ENCODE assay signal across 5 fruit fly cellular contexts in the genomic region with DNA sequence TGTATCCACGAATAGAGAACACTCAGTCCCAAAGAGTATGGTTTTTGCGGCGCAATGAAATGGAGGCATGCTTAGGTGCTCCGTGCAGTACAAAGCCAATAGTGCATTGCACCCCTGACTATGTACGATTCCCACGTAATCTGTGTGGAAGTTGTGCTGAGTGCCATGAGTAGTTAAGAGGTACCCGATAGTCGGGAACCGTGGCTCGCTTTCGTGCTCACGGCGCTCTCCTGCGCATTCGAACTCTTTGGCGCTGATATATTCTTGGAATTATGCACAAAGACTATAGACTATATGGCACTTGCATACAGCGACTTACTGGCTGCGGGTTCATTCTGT.
TF ChIP-seq lines count a peak whose summit lies in the region.

No protein-coding gene starts in this region.

TF ChIP-seq in whole organism, adult, 20 proteins besides CTCF, POLR2A, EP300 and RAD21 (continued from another document):
- TF ChIP-seq cnc (optimal IDR thresholded peaks at IDR 0.05; lab: Kevin White, UChicago): no peak
- TF ChIP-seq cic (GFP tag; optimal IDR thresholded peaks at IDR 0.05; lab: Kevin White, UChicago): peak; percentile 19
- TF ChIP-seq CG33017 (tag; optimal IDR thresholded peaks at IDR 0.05; lab: Kevin White, UChicago): no peak

TF ChIP-seq in whole organism, embryonic, 481 proteins besides CTCF, POLR2A, EP300 and RAD21 (continued from another document and continues in another):
- TF ChIP-seq Sry-δ (GFP tag; optimal IDR thresholded peaks at IDR 0.05; lab: Kevin White, UChicago): no peak
- TF ChIP-seq Sox102F (GFP tag; optimal IDR thresholded peaks at IDR 0.05; lab: Kevin White, UChicago): peak; percentile 31
- no peak for TF ChIP-seq CG17186 (GFP tag; optimal IDR thresholded peaks at IDR 0.05; lab: Kevin White, UChicago)
- no peak for TF ChIP-seq Nf-YC (tag; optimal IDR thresholded peaks at IDR 0.05; lab: Kevin White, UChicago)
- TF ChIP-seq CG12659 (GFP tag; optimal IDR thresholded peaks at IDR 0.05; lab: Kevin White, UChicago): no peak
- no peak for TF ChIP-seq chm (GFP tag; IDR thresholded peaks at IDR 0.05; lab: Robert Waterston, UW)
- TF ChIP-seq MESR4 (GFP tag; optimal IDR thresholded peaks at IDR 0.05; lab: Kevin White, UChicago): no peak
- no peak for TF ChIP-seq NC2α (GFP tag; optimal IDR thresholded peaks at IDR 0.05; lab: Kevin White, UChicago)
- TF ChIP-seq CG10431 (GFP tag; optimal IDR thresholded peaks at IDR 0.05; lab: Kevin White, UChicago): no peak
- no peak for TF ChIP-seq ac (GFP tag; optimal IDR thresholded peaks at IDR 0.05; lab: Kevin White, UChicago)
- no peak for TF ChIP-seq tna (GFP tag; IDR thresholded peaks at IDR 0.05; lab: Robert Waterston, UW; ENCODE audit: partially characterized antibody)
- TF ChIP-seq CG4404 (GFP tag; IDR thresholded peaks at IDR 0.05; lab: Robert Waterston, UW): no peak
- TF ChIP-seq Optix (GFP tag; IDR thresholded peaks at IDR 0.05; lab: Robert Waterston, UW): 0 out of 3 replicates have a peak, but pooled peaks have one; percentile 39
- 0 out of 3 replicates have a peak, but pooled peaks have one; percentile 22 for TF ChIP-seq Dbx (GFP tag; IDR thresholded peaks at IDR 0.05; lab: Robert Waterston, UW)
- no peak for TF ChIP-seq hb (GFP tag; IDR thresholded peaks at IDR 0.05; lab: Robert Waterston, UW; ENCODE audit: partially characterized antibody)
- TF ChIP-seq dimm (GFP tag; IDR thresholded peaks at IDR 0.05; lab: Robert Waterston, UW): no peak
- no peak for TF ChIP-seq Eip74EF (GFP tag; optimal IDR thresholded peaks at IDR 0.05; lab: Kevin White, UChicago)
- peak; percentile 22 for TF ChIP-seq CG2678 (tag; optimal IDR thresholded peaks at IDR 0.05; lab: Kevin White, UChicago)
- TF ChIP-seq CG1024 (GFP tag; IDR thresholded peaks at IDR 0.05; lab: Robert Waterston, UW): no peak
- TF ChIP-seq CG5245 (GFP tag; optimal IDR thresholded peaks at IDR 0.05; lab: Kevin White, UChicago): no peak
- no peak for TF ChIP-seq pum (GFP tag; optimal IDR thresholded peaks at IDR 0.05; lab: Kevin White, UChicago)
- no peak for TF ChIP-seq C15 (GFP tag; IDR thresholded peaks at IDR 0.05; lab: Robert Waterston, UW)
- no peak for TF ChIP-seq Hr51 (GFP tag; optimal IDR thresholded peaks at IDR 0.05; lab: Kevin White, UChicago)
- no peak for TF ChIP-seq ab (GFP tag; optimal IDR thresholded peaks at IDR 0.05; lab: Kevin White, UChicago)
- no peak for TF ChIP-seq pros (GFP tag; optimal IDR thresholded peaks at IDR 0.05; lab: Kevin White, UChicago)
- no peak for TF ChIP-seq CG6765 (GFP tag; optimal IDR thresholded peaks at IDR 0.05; lab: Kevin White, UChicago)
- TF ChIP-seq GATAe (GFP tag; conservative IDR thresholded peaks at IDR 0.05; lab: Robert Waterston, UW): no peak
- TF ChIP-seq CG30403 (GFP tag; optimal IDR thresholded peaks at IDR 0.05; lab: Kevin White, UChicago): no peak
- no peak for TF ChIP-seq mld (GFP tag; IDR thresholded peaks at IDR 0.05; lab: Robert Waterston, UW; ENCODE audit: partially characterized antibody)
- TF ChIP-seq BtbVII (GFP tag; optimal IDR thresholded peaks at IDR 0.05; lab: Kevin White, UChicago): no peak

TF ChIP-seq in whole organism, prepupa, 60 proteins besides CTCF, POLR2A, EP300 and RAD21 (continued from another document and continues in another):
- TF ChIP-seq Eip75B (GFP tag; optimal IDR thresholded peaks at IDR 0.05; lab: Kevin White, UChicago): peak; percentile 76
- TF ChIP-seq CG16779 (tag; optimal IDR thresholded peaks at IDR 0.05; lab: Kevin White, UChicago): peak; percentile 48
- TF ChIP-seq CG10631 (GFP tag; optimal IDR thresholded peaks at IDR 0.05; lab: Kevin White, UChicago): peak; percentile 60
- TF ChIP-seq CG11294 (GFP tag; IDR thresholded peaks at IDR 0.05; lab: Robert Waterston, UW): peak; percentile 49; the same call in 1 of the 2 replicates
- TF ChIP-seq Sox15 (GFP tag; optimal IDR thresholded peaks at IDR 0.05; lab: Kevin White, UChicago): peak; percentile 70
- peak; percentile 69 for TF ChIP-seq achi (GFP tag; optimal IDR thresholded peaks at IDR 0.05; lab: Kevin White, UChicago)
- TF ChIP-seq Sox14 (GFP tag; optimal IDR thresholded peaks at IDR 0.05; lab: Kevin White, UChicago): peak; percentile 95
- TF ChIP-seq Eip93F (GFP tag; optimal IDR thresholded peaks at IDR 0.05; lab: Kevin White, UChicago): no peak
- TF ChIP-seq topi (GFP tag; optimal IDR thresholded peaks at IDR 0.05; lab: Kevin White, UChicago): peak; percentile 84
- TF ChIP-seq CG15336 (GFP tag; IDR thresholded peaks at IDR 0.05; lab: Robert Waterston, UW): peak; percentile 64
- peak; percentile 71 for TF ChIP-seq net (GFP tag; optimal IDR thresholded peaks at IDR 0.05; lab: Kevin White, UChicago)
- TF ChIP-seq dsx (GFP tag; optimal IDR thresholded peaks at IDR 0.05; lab: Kevin White, UChicago; ENCODE audit: poor library complexity, severe bottlenecking): peak; percentile 57
- TF ChIP-seq Hr38 (GFP tag; optimal IDR thresholded peaks at IDR 0.05; lab: Kevin White, UChicago): no peak
- peak; percentile 62; the same call in 2 of the 3 replicates for TF ChIP-seq CG8119 (GFP tag; IDR thresholded peaks at IDR 0.05; lab: Robert Waterston, UW)
- peak; percentile 53 for TF ChIP-seq CG9139 (GFP tag; optimal IDR thresholded peaks at IDR 0.05; lab: Kevin White, UChicago)
- peak; percentile 51 for TF ChIP-seq Hr4 (GFP tag; optimal IDR thresholded peaks at IDR 0.05; lab: Kevin White, UChicago)
- TF ChIP-seq CG6854 (GFP tag; optimal IDR thresholded peaks at IDR 0.05; lab: Kevin White, UChicago): no peak
- TF ChIP-seq fkh (GFP tag; optimal IDR thresholded peaks at IDR 0.05; lab: Kevin White, UChicago): no peak
- peak; percentile 74 for TF ChIP-seq vri (GFP tag; optimal IDR thresholded peaks at IDR 0.05; lab: Kevin White, UChicago)
- peak; percentile 63 for TF ChIP-seq spab (GFP tag; optimal IDR thresholded peaks at IDR 0.05; lab: Kevin White, UChicago)
- TF ChIP-seq lz (GFP tag; optimal IDR thresholded peaks at IDR 0.05; lab: Kevin White, UChicago): peak; percentile 80
- TF ChIP-seq fd85E (GFP tag; optimal IDR thresholded peaks at IDR 0.05; lab: Kevin White, UChicago): peak; percentile 58
- TF ChIP-seq Met (GFP tag; optimal IDR thresholded peaks at IDR 0.05; lab: Kevin White, UChicago): peak; percentile 81
- peak; percentile 67 for TF ChIP-seq CG8632 (GFP tag; optimal IDR thresholded peaks at IDR 0.05; lab: Kevin White, UChicago)
- TF ChIP-seq CG11902 (GFP tag; optimal IDR thresholded peaks at IDR 0.05; lab: Kevin White, UChicago): peak; percentile 55
- TF ChIP-seq CG11762 (GFP tag; optimal IDR thresholded peaks at IDR 0.05; lab: Kevin White, UChicago; ENCODE audit: insufficient read depth): peak; percentile 38
- peak; percentile 65 for TF ChIP-seq Ets96B (tag; optimal IDR thresholded peaks at IDR 0.05; lab: Kevin White, UChicago)
- peak; percentile 60 for TF ChIP-seq Gug (GFP tag; IDR thresholded peaks at IDR 0.05; lab: Robert Waterston, UW)
- TF ChIP-seq svp (GFP tag; lab: Kevin White, UChicago): peak; percentile 98
- TF ChIP-seq Smox (GFP tag; optimal IDR thresholded peaks at IDR 0.05; lab: Kevin White, UChicago): peak; percentile 73
- TF ChIP-seq eg (GFP tag; IDR thresholded peaks at IDR 0.05; lab: Robert Waterston, UW): peak; percentile 47; the same call in 2 of the 3 replicates
- TF ChIP-seq CG3032 (tag; optimal IDR thresholded peaks at IDR 0.05; lab: Kevin White, UChicago): peak; percentile 53

TF ChIP-seq in whole organism, pupa, 21 proteins besides CTCF, POLR2A, EP300 and RAD21 (continued from another document):
- peak; percentile 72 for TF ChIP-seq CG14655 (GFP tag; optimal IDR thresholded peaks at IDR 0.05; lab: Kevin White, UChicago)
- TF ChIP-seq CG8301 (tag; optimal IDR thresholded peaks at IDR 0.05; lab: Kevin White, UChicago): peak; percentile 59
- peak; percentile 58; the same call in 2 of the 3 replicates for TF ChIP-seq fd96Ca (GFP tag; IDR thresholded peaks at IDR 0.05; lab: Robert Waterston, UW)
TF ChIP-seq in whole organism, pupa: peak in this region for 19.

TF ChIP-seq in whole organism, wandering third instar larva, 38 proteins besides CTCF, POLR2A, EP300 and RAD21 (continued from another document):
- TF ChIP-seq rgr (GFP tag; optimal IDR thresholded peaks at IDR 0.05; lab: Kevin White, UChicago): peak; percentile 54
